Fruit fly (Drosophila melanogaster) whole organism, prepupa: ENCODE results near the gene Flo2.

Experiments
- Blimp-1 ChIP-seq: fragments of 200-800 bp; sonication (Bioruptor generic); optimal IDR thresholded peaks from 3 replicates; lab custom pipeline; 2017; ENCODE audit warnings: missing biosample characterization, missing genetic modification characterization, mild to moderate bottlenecking, moderate library complexity, missing genetic modification reagents
- CG10631 ChIP-seq: fragments of 200-800 bp; sonication (Bioruptor generic); optimal IDR thresholded peaks from 2 replicates; lab custom pipeline; 2016; ENCODE audit warnings: missing biosample characterization, missing genetic modification characterization
- CG10669 ChIP-seq: fragments of 200-800 bp; sonication (Bioruptor generic); optimal IDR thresholded peaks from 3 replicates; lab custom pipeline; 2018; ENCODE audit warnings: missing biosample characterization, mild to moderate bottlenecking, missing genetic modification characterization, moderate library complexity
- CG11294 ChIP-seq: fragments of 200-800 bp; sonication (Bioruptor generic); IDR thresholded peaks from 2 replicates; pipeline ENCODE4 v1.3.6; 2022; ENCODE audit warnings: missing biosample characterization, missing genetic modification characterization
- CG11762 ChIP-seq: fragments of 200-800 bp; sonication (Bioruptor generic); optimal IDR thresholded peaks from 3 replicates; lab custom pipeline; 2016; ENCODE audit warnings: missing biosample characterization, missing genetic modification characterization; ENCODE audit not compliant: insufficient read depth
- CG11902 ChIP-seq: fragments of 200-800 bp; sonication (Bioruptor generic); optimal IDR thresholded peaks from 3 replicates; lab custom pipeline; 2016; ENCODE audit warnings: missing biosample characterization, missing genetic modification characterization
- CG15336 ChIP-seq: fragments of 200-800 bp; sonication (Bioruptor generic); IDR thresholded peaks from 2 replicates; pipeline ENCODE4 v1.3.6; 2022; ENCODE audit warnings: missing biosample characterization, missing genetic modification characterization
- CG3032 ChIP-seq: fragments of 200-800 bp; optimal IDR thresholded peaks from 2 replicates; lab custom pipeline; 2019; ENCODE audit warnings: missing biosample characterization, mild to moderate bottlenecking, missing genetic modification characterization, moderate library complexity
- CG31627 ChIP-seq: fragments of 200-800 bp; sonication (Bioruptor generic); optimal IDR thresholded peaks from 3 replicates; lab custom pipeline; 2016; ENCODE audit warnings: missing biosample characterization, missing genetic modification characterization
- CG32006 ChIP-seq: fragments of 200-800 bp; sonication (Bioruptor generic); optimal IDR thresholded peaks from 3 replicates; lab custom pipeline; 2017; ENCODE audit warnings: missing biosample characterization, mild to moderate bottlenecking, missing genetic modification characterization
- CG34406 ChIP-seq: fragments of 200-800 bp; sonication (Bioruptor generic); optimal IDR thresholded peaks from 3 replicates; lab custom pipeline; 2016; ENCODE audit warnings: missing biosample characterization, missing genetic modification characterization
- CG3919 ChIP-seq: fragments of 200-800 bp; sonication (Bioruptor generic); optimal IDR thresholded peaks from 3 replicates; lab custom pipeline; 2016; ENCODE audit warnings: missing biosample characterization, missing genetic modification characterization
- CG4318 ChIP-seq: fragments of 200-800 bp; sonication (Bioruptor generic); optimal IDR thresholded peaks from 3 replicates; lab custom pipeline; 2017; ENCODE audit warnings: missing biosample characterization, mild to moderate bottlenecking, missing genetic modification characterization
- CG6276 ChIP-seq: fragments of 200-800 bp; sonication (Bioruptor generic); optimal IDR thresholded peaks from 2 replicates; lab custom pipeline; 2017; ENCODE audit warnings: missing biosample characterization, mild to moderate bottlenecking, missing genetic modification characterization
- CG6792 ChIP-seq: fragments of 200-800 bp; sonication (Bioruptor generic); optimal IDR thresholded peaks from 3 replicates; lab custom pipeline; 2016; ENCODE audit warnings: missing biosample characterization, missing genetic modification characterization
- CG6808 ChIP-seq: fragments of 200-800 bp; sonication (Bioruptor generic); optimal IDR thresholded peaks from 3 replicates; lab custom pipeline; 2017; ENCODE audit warnings: missing biosample characterization, missing genetic modification characterization, mild to moderate bottlenecking, moderate library complexity, missing genetic modification reagents
- CG6854 ChIP-seq: fragments of 200-800 bp; sonication (Bioruptor generic); optimal IDR thresholded peaks from 2 replicates; lab custom pipeline; 2017; ENCODE audit warnings: missing biosample characterization, mild to moderate bottlenecking, missing genetic modification characterization
- CG7368 ChIP-seq: fragments of 200-800 bp; sonication (Bioruptor generic); optimal IDR thresholded peaks from 3 replicates; lab custom pipeline; 2016; ENCODE audit warnings: missing biosample characterization, missing genetic modification characterization
- CG8319 ChIP-seq: fragments of 200-800 bp; sonication (Bioruptor generic); optimal IDR thresholded peaks from 3 replicates; lab custom pipeline; 2016; ENCODE audit warnings: missing biosample characterization, missing genetic modification characterization
- CG8632 ChIP-seq: fragments of 200-800 bp; sonication (Bioruptor generic); optimal IDR thresholded peaks from 3 replicates; lab custom pipeline; 2016; ENCODE audit warnings: missing biosample characterization, missing genetic modification characterization
- Eip78C ChIP-seq: fragments of 200-800 bp; sonication (Bioruptor generic); peaks from one replicate; lab custom pipeline; 2016; ENCODE audit warnings: missing biosample characterization, missing genetic modification characterization
- Eip93F ChIP-seq: fragments of 200-800 bp; sonication (Bioruptor generic); optimal IDR thresholded peaks from 2 replicates; lab custom pipeline; 2016; ENCODE audit warnings: missing biosample characterization, mild to moderate bottlenecking, missing genetic modification characterization
- Ets21C ChIP-seq: fragments of 200-800 bp; sonication (Bioruptor generic); optimal IDR thresholded peaks from 3 replicates; lab custom pipeline; 2016; ENCODE audit warnings: missing biosample characterization, missing genetic modification characterization
- Gug ChIP-seq: fragments of 200-800 bp; sonication (Bioruptor generic); IDR thresholded peaks from 2 replicates; pipeline ENCODE4 v1.3.6; 2022; ENCODE audit warnings: missing biosample characterization, missing genetic modification characterization
- Hr38 ChIP-seq: sonication (Bioruptor generic); optimal IDR thresholded peaks from 2 replicates; lab custom pipeline; 2016; ENCODE audit warnings: missing biosample characterization, missing genetic modification characterization
- Hr39 ChIP-seq: fragments of 200-800 bp; sonication (Bioruptor generic); optimal IDR thresholded peaks from 2 replicates; lab custom pipeline; 2016; ENCODE audit warnings: missing biosample characterization, missing genetic modification characterization
- Hr4 ChIP-seq: fragments of 200-800 bp; sonication (Bioruptor generic); optimal IDR thresholded peaks from 3 replicates; lab custom pipeline; 2016; ENCODE audit warnings: missing biosample characterization, missing genetic modification characterization
- Lpt ChIP-seq: fragments of 200-800 bp; sonication (Bioruptor generic); optimal IDR thresholded peaks from 3 replicates; lab custom pipeline; 2016; ENCODE audit warnings: missing biosample characterization, missing genetic modification characterization
- Met ChIP-seq: fragments of 200-800 bp; sonication (Bioruptor generic); optimal IDR thresholded peaks from 3 replicates; lab custom pipeline; 2016; ENCODE audit warnings: missing biosample characterization, missing genetic modification characterization
- Smox ChIP-seq: fragments of 200-800 bp; sonication (Bioruptor generic); optimal IDR thresholded peaks from 3 replicates; lab custom pipeline; 2016; ENCODE audit warnings: missing biosample characterization, missing genetic modification characterization
- Sox102F ChIP-seq: fragments of 200-800 bp; sonication (Bioruptor generic); optimal IDR thresholded peaks from 2 replicates; lab custom pipeline; 2016; ENCODE audit warnings: missing biosample characterization, mild to moderate bottlenecking, missing genetic modification characterization
- Sox14 ChIP-seq: fragments of 200-800 bp; sonication (Bioruptor generic); optimal IDR thresholded peaks from 3 replicates; lab custom pipeline; 2016; ENCODE audit warnings: missing biosample characterization, missing genetic modification characterization
- Sox15 ChIP-seq: fragments of 200-800 bp; sonication (Bioruptor generic); optimal IDR thresholded peaks from 3 replicates; lab custom pipeline; 2016; ENCODE audit warnings: missing biosample characterization, missing genetic modification characterization
- achi ChIP-seq: fragments of 200-800 bp; sonication (Bioruptor generic); optimal IDR thresholded peaks from 3 replicates; lab custom pipeline; 2016; ENCODE audit warnings: missing biosample characterization, missing genetic modification characterization
- acj6 ChIP-seq: fragments of 200-800 bp; sonication (Bioruptor generic); optimal IDR thresholded peaks from 3 replicates; lab custom pipeline; 2016; ENCODE audit warnings: missing biosample characterization, missing genetic modification characterization
- cyc ChIP-seq: fragments of 200-800 bp; sonication (Bioruptor generic); optimal IDR thresholded peaks from 3 replicates; lab custom pipeline; 2016; ENCODE audit warnings: missing biosample characterization, missing genetic modification characterization
- dsx ChIP-seq: fragments of 200-800 bp; optimal IDR thresholded peaks from 3 replicates; lab custom pipeline; 2019; ENCODE audit warnings: missing biosample characterization, mild to moderate bottlenecking, missing genetic modification characterization, moderate library complexity; ENCODE audit not compliant: poor library complexity, severe bottlenecking
- eg ChIP-seq: fragments of 200-800 bp; sonication (Bioruptor generic); IDR thresholded peaks from 3 replicates; pipeline ENCODE4 v1.3.6; 2022; ENCODE audit warnings: missing biosample characterization, missing genetic modification characterization
- esn ChIP-seq: fragments of 200-800 bp; sonication (Bioruptor generic); optimal IDR thresholded peaks from 2 replicates; lab custom pipeline; 2016; ENCODE audit warnings: missing biosample characterization, mild to moderate bottlenecking, missing genetic modification characterization, moderate library complexity
- fd59A ChIP-seq: fragments of 200-800 bp; sonication (Bioruptor generic); optimal IDR thresholded peaks from 2 replicates; lab custom pipeline; 2017; ENCODE audit warnings: missing biosample characterization, mild to moderate bottlenecking, missing genetic modification characterization, missing genetic modification reagents
- fd85E ChIP-seq: fragments of 200-800 bp; sonication (Bioruptor generic); optimal IDR thresholded peaks from 3 replicates; lab custom pipeline; 2016; ENCODE audit warnings: missing biosample characterization, missing genetic modification characterization
- fkh ChIP-seq: fragments of 200-800 bp; sonication (Bioruptor generic); optimal IDR thresholded peaks from 3 replicates; lab custom pipeline; 2017; ENCODE audit warnings: missing biosample characterization, mild to moderate bottlenecking, missing genetic modification characterization, moderate library complexity
- lz ChIP-seq: fragments of 200-800 bp; sonication (Bioruptor generic); optimal IDR thresholded peaks from 3 replicates; lab custom pipeline; 2016; ENCODE audit warnings: missing biosample characterization, missing genetic modification characterization
- net ChIP-seq: fragments of 200-800 bp; sonication (Bioruptor generic); optimal IDR thresholded peaks from 3 replicates; lab custom pipeline; 2016; ENCODE audit warnings: missing biosample characterization, missing genetic modification characterization
- pdm3 ChIP-seq: fragments of 200-800 bp; sonication (Bioruptor generic); optimal IDR thresholded peaks from 3 replicates; lab custom pipeline; 2016; ENCODE audit warnings: missing biosample characterization, missing genetic modification characterization
- salr ChIP-seq, 2 experiments: fragments of 200-800 bp; sonication (Bioruptor generic); optimal IDR thresholded peaks; 3 replicates each; lab custom pipeline; 2016 to 2018; ENCODE audit warnings: missing biosample characterization in 2 of 2, missing genetic modification characterization in 2 of 2, mild to moderate bottlenecking in 1 of 2
- spab ChIP-seq: fragments of 200-800 bp; sonication (Bioruptor generic); optimal IDR thresholded peaks from 2 replicates; lab custom pipeline; 2017; ENCODE audit warnings: missing biosample characterization, mild to moderate bottlenecking, missing genetic modification characterization, missing genetic modification reagents
- ss ChIP-seq, 2 experiments: fragments of 200-800 bp; sonication (Bioruptor generic); optimal IDR thresholded peaks; 2 replicates in 1 of 2; 3 replicates in 1 of 2; lab custom pipeline; 2017 to 2018; ENCODE audit warnings: mild to moderate bottlenecking in 2 of 2, missing biosample characterization in 2 of 2, missing genetic modification characterization in 2 of 2, moderate library complexity in 1 of 2
- vri ChIP-seq: fragments of 200-800 bp; sonication (Bioruptor generic); optimal IDR thresholded peaks from 3 replicates; lab custom pipeline; 2016; ENCODE audit warnings: missing biosample characterization, mild to moderate bottlenecking, missing genetic modification characterization

The Flo2 gene

dm6 chrX:14839739-14840347 lies 667 bp downstream of the Flo2 start (continued):
- peak; percentile 30 for TF ChIP-seq esn (GFP tag; lab: Kevin White, UChicago)

DNA sequence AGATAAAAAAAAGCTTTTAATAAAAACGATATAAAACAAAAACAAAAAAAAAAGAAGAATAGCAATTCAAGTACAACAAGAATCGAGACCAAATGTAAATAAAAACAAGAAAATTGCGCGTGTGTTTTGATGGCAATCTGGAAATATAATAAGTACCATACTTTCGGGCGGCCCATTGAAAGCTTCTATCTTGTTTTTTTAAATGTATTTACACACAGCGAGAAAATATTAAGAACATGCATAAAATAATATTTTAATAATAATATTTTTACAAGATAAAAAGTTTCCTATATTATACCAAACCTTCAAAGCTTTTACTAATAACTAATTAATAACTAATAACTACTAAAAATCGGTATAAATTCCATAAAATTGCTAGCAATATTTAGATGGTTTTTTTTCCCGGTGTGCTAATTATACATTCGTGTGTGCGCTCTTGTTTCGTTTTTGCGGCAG lies 1.3 kb downstream of the Flo2 start:
- no peak for TF ChIP-seq lz (GFP tag; lab: Kevin White, UChicago)
- peak; percentile 70 for TF ChIP-seq CG6808
- peak; percentile 90 for TF ChIP-seq Eip78C (GFP tag; lab: Kevin White, UChicago)
- TF ChIP-seq CG11762 = no peak
- TF ChIP-seq Lpt (GFP tag; lab: Kevin White, UChicago) = peak; percentile 15
- peak; percentile 36 for TF ChIP-seq acj6 (GFP tag; lab: Kevin White, UChicago)
- peak; percentile 51 for TF ChIP-seq CG10669 (GFP tag; lab: Kevin White, UChicago)
- peak; percentile 11 for TF ChIP-seq Sox102F (GFP tag; lab: Kevin White, UChicago)
- no peak for TF ChIP-seq vri
- TF ChIP-seq CG6792 (GFP tag; lab: Kevin White, UChicago) = peak; percentile 26
- no peak for TF ChIP-seq Smox (GFP tag; lab: Kevin White, UChicago)
- peak; percentile 52 for TF ChIP-seq fkh
- TF ChIP-seq salr (GFP tag; optimal IDR thresholded peaks at IDR 0.05; lab: Kevin White, UChicago) = peak in 1 of 2 experiments; percentile 29
- TF ChIP-seq CG7368 = no peak
- no peak for TF ChIP-seq Sox15
- TF ChIP-seq fd85E (GFP tag; lab: Kevin White, UChicago) = no peak
- TF ChIP-seq CG4318 (GFP tag; lab: Kevin White, UChicago) = peak; percentile 20
- no peak for TF ChIP-seq Ets21C (GFP tag; lab: Kevin White, UChicago)
- TF ChIP-seq Blimp-1 = no peak
- peak; percentile 52 for TF ChIP-seq spab (GFP tag; lab: Kevin White, UChicago)
- no peak for TF ChIP-seq fd59A (GFP tag; lab: Kevin White, UChicago)
- TF ChIP-seq Eip93F = no peak
- TF ChIP-seq CG3032 (tag; lab: Kevin White, UChicago) = peak; percentile 39
- peak; percentile 64 to 73 for TF ChIP-seq ss (GFP tag; optimal IDR thresholded peaks at IDR 0.05; lab: Kevin White, UChicago)
- TF ChIP-seq CG31627 (GFP tag; lab: Kevin White, UChicago) = no peak
- peak; percentile 49 for TF ChIP-seq CG10631 (GFP tag; lab: Kevin White, UChicago)
- TF ChIP-seq CG6854 (GFP tag; lab: Kevin White, UChicago) = no peak
- TF ChIP-seq achi (GFP tag; lab: Kevin White, UChicago) = peak; percentile 35
- TF ChIP-seq eg (GFP tag; lab: Robert Waterston, UW) = peak; percentile 51; the same call in 1 of the 3 replicates
- TF ChIP-seq net (GFP tag; lab: Kevin White, UChicago) = peak; percentile 39
- no peak for TF ChIP-seq Gug (GFP tag; lab: Robert Waterston, UW)
- TF ChIP-seq CG11294 (GFP tag; lab: Robert Waterston, UW) = no peak
- TF ChIP-seq pdm3 (GFP tag; lab: Kevin White, UChicago) = peak; percentile 28
- TF ChIP-seq CG32006 (GFP tag; lab: Kevin White, UChicago) = peak; percentile 52
- TF ChIP-seq Met = peak; percentile 5
- TF ChIP-seq Hr4 (GFP tag; lab: Kevin White, UChicago) = no peak
- peak; percentile 37 for TF ChIP-seq CG34406 (GFP tag; lab: Kevin White, UChicago)
- TF ChIP-seq dsx (GFP tag; lab: Kevin White, UChicago) = peak; percentile 38
- TF ChIP-seq Hr38 (GFP tag; lab: Kevin White, UChicago) = no peak
- no peak for TF ChIP-seq CG8319
- no peak for TF ChIP-seq Sox14 (GFP tag; lab: Kevin White, UChicago)
- TF ChIP-seq Hr39 (GFP tag; lab: Kevin White, UChicago) = no peak
- TF ChIP-seq CG8632 = peak; percentile 54
- TF ChIP-seq CG15336 (GFP tag; lab: Robert Waterston, UW) = peak; percentile 61
- TF ChIP-seq CG11902 = no peak
- no peak for TF ChIP-seq cyc (GFP tag; lab: Kevin White, UChicago)
- peak; percentile 36 for TF ChIP-seq CG6276 (GFP tag; lab: Kevin White, UChicago)
- TF ChIP-seq CG3919 (GFP tag; lab: Kevin White, UChicago) = peak; percentile 17
